Worm (Caenorhabditis elegans) whole organism, L1 larva: ENCODE data around the gene Y39A3CL.4.

Experiments used
- C04F5.9 ChIP-seq: sonication (generic microtip); optimal IDR thresholded peaks from 2 replicates; lab custom pipeline; 2016; ENCODE audit warnings: missing genetic modification characterization, missing compliant biosample characterization
- C34B4.2 ChIP-seq: sonication (generic microtip); optimal IDR thresholded peaks from 2 replicates; lab custom pipeline; 2017; ENCODE audit warnings: mild to moderate bottlenecking, missing genetic modification characterization, missing compliant biosample characterization
- Y116A8C.19 ChIP-seq: sonication (generic microtip); optimal IDR thresholded peaks from 2 replicates; lab custom pipeline; 2016; ENCODE audit warnings: missing compliant biosample characterization, missing genetic modification characterization, borderline replicate concordance
- alr-1 ChIP-seq: fragments of 200-800 bp; sonication (Bioruptor generic); optimal IDR thresholded peaks from 2 replicates; lab custom pipeline; 2018; ENCODE audit warnings: borderline replicate concordance, mild to moderate bottlenecking, missing genetic modification characterization, missing compliant biosample characterization
- aly-2 ChIP-seq: fragments of 150-350 bp; optimal IDR thresholded peaks from 2 replicates; lab custom pipeline; 2014; ENCODE audit warnings: missing biosample characterization, missing genetic modification characterization
- blmp-1 ChIP-seq: fragments of 150-350 bp; optimal IDR thresholded peaks from 2 replicates; lab custom pipeline; 2014; ENCODE audit warnings: missing biosample characterization, missing genetic modification characterization
- ceh-63 ChIP-seq: fragments of 200-800 bp; sonication (Bioruptor generic); optimal IDR thresholded peaks from 2 replicates; lab custom pipeline; 2018; ENCODE audit warnings: mild to moderate bottlenecking, missing genetic modification characterization, missing compliant biosample characterization
- ceh-8 ChIP-seq: fragments of 200-800 bp; sonication (Bioruptor generic); optimal IDR thresholded peaks from 2 replicates; lab custom pipeline; 2018; ENCODE audit warnings: mild to moderate bottlenecking, missing genetic modification characterization, moderate library complexity, missing compliant biosample characterization
- ceh-82 ChIP-seq, 3 experiments: fragments of 150-350 bp in 1 of 3; sonication (generic microtip) in 2 of 3; optimal IDR thresholded peaks; 2 replicates each; lab custom pipeline; 2014 to 2017; ENCODE audit warnings: missing biosample characterization in 3 of 3, missing genetic modification characterization in 3 of 3
- ceh-88 ChIP-seq: fragments of 200-800 bp; sonication (Bioruptor generic); IDR thresholded peaks from 2 replicates; pipeline ENCODE4 v1.3.6; 2022; ENCODE audit warnings: missing genetic modification characterization, missing compliant biosample characterization
- efl-3 ChIP-seq: fragments of 200-800 bp; sonication (Bioruptor generic); optimal IDR thresholded peaks from 2 replicates; lab custom pipeline; 2018; ENCODE audit warnings: mild to moderate bottlenecking, missing genetic modification characterization, missing compliant biosample characterization
- egl-13 ChIP-seq: sonication (generic microtip); optimal IDR thresholded peaks from 2 replicates; lab custom pipeline; 2016; ENCODE audit warnings: missing genotype, missing genetic modification reagents, missing genetic modification characterization, missing compliant biosample characterization
- egl-27 ChIP-seq, 2 experiments: fragments of 150-350 bp in 1 of 2; sonication (generic microtip); optimal IDR thresholded peaks; 3 replicates each; lab custom pipeline; 2017 to 2018; ENCODE audit warnings: missing biosample characterization in 2 of 2, missing genetic modification characterization in 2 of 2, missing genetic modification reagents in 2 of 2
- elt-2 ChIP-seq: sonication (generic microtip); optimal IDR thresholded peaks from 2 replicates; lab custom pipeline; 2016; ENCODE audit warnings: missing genetic modification characterization, mild to moderate bottlenecking, inconsistent platforms, missing compliant biosample characterization, missing genetic modification reagents
- elt-3 ChIP-seq, 6 experiments: fragments of 150-350 bp in 1 of 6; sonication (generic microtip); optimal IDR thresholded peaks; 2 replicates each; lab custom pipeline; 2017 to 2018; ENCODE audit warnings: missing biosample characterization in 6 of 6, missing genetic modification characterization in 6 of 6, inconsistent platforms in 1 of 6
- ets-5 ChIP-seq: fragments of 200-800 bp; sonication (Bioruptor generic); IDR thresholded peaks from 2 replicates; pipeline ENCODE4 v1.3.6; 2022; ENCODE audit warnings: missing genetic modification characterization, missing compliant biosample characterization
- fkh-10 ChIP-seq: sonication (generic microtip); optimal IDR thresholded peaks from 2 replicates; lab custom pipeline; 2017; ENCODE audit warnings: missing biosample characterization, missing genetic modification reagents, missing genetic modification characterization
- fkh-4 ChIP-seq: sonication (generic microtip); optimal IDR thresholded peaks from 2 replicates; lab custom pipeline; 2016; ENCODE audit warnings: missing compliant biosample characterization, missing genetic modification characterization, borderline replicate concordance
- fos-1 ChIP-seq: fragments of 150-350 bp; optimal IDR thresholded peaks from 2 replicates; lab custom pipeline; 2014; ENCODE audit warnings: missing biosample characterization, missing genetic modification characterization
- grh-1 ChIP-seq: fragments of 200-800 bp; sonication (Bioruptor generic); IDR thresholded peaks from 2 replicates; pipeline ENCODE4 v1.3.6; 2022; ENCODE audit warnings: missing genetic modification reagents, missing genetic modification characterization, missing compliant biosample characterization
- hlh-17 ChIP-seq: fragments of 200-800 bp; sonication (Bioruptor generic); optimal IDR thresholded peaks from 2 replicates; lab custom pipeline; 2018; ENCODE audit warnings: missing genetic modification characterization, mild to moderate bottlenecking, missing compliant biosample characterization, moderate library complexity, borderline replicate concordance
- hpl-2 ChIP-seq: fragments of 150-350 bp; optimal IDR thresholded peaks from 2 replicates; lab custom pipeline; 2014; ENCODE audit warnings: missing biosample characterization, missing genetic modification reagents, missing genetic modification characterization
- jun-1 ChIP-seq: fragments of 150-350 bp; optimal IDR thresholded peaks from 2 replicates; lab custom pipeline; 2014; ENCODE audit warnings: missing biosample characterization, missing genetic modification reagents, missing genetic modification characterization
- lin-13 ChIP-seq: fragments of 150-350 bp; optimal IDR thresholded peaks from 2 replicates; lab custom pipeline; 2014; ENCODE audit warnings: missing biosample characterization, missing genetic modification reagents, missing genetic modification characterization
- lin-35 ChIP-seq, 2 experiments: fragments of 150-350 bp; optimal IDR thresholded peaks; 2 replicates each; lab custom pipeline; 2014; ENCODE audit warnings: missing biosample characterization in 2 of 2, missing genetic modification characterization in 2 of 2, missing genetic modification reagents in 2 of 2
- lin-39 ChIP-seq: fragments of 150-350 bp; optimal IDR thresholded peaks from 2 replicates; lab custom pipeline; 2014; ENCODE audit warnings: missing biosample characterization, missing genetic modification reagents, missing genetic modification characterization
- mdl-1 ChIP-seq, 2 experiments: fragments of 150-350 bp; optimal IDR thresholded peaks; 2 replicates each; lab custom pipeline; 2014 to 2017; ENCODE audit warnings: missing biosample characterization in 2 of 2, missing genetic modification characterization in 2 of 2, inconsistent platforms in 1 of 2
- mef-2 ChIP-seq: fragments of 150-350 bp; optimal IDR thresholded peaks from 2 replicates; lab custom pipeline; 2014; ENCODE audit warnings: missing biosample characterization, missing genetic modification characterization
- nhr-11 ChIP-seq: fragments of 150-350 bp; optimal IDR thresholded peaks from 2 replicates; lab custom pipeline; 2014; ENCODE audit warnings: missing biosample characterization, missing genetic modification characterization
- nhr-12 ChIP-seq: sonication (generic microtip); optimal IDR thresholded peaks from 2 replicates; lab custom pipeline; 2017; ENCODE audit warnings: missing biosample characterization, missing genetic modification characterization
- nhr-84 ChIP-seq: sonication (generic microtip); optimal IDR thresholded peaks from 2 replicates; lab custom pipeline; 2017; ENCODE audit warnings: missing biosample characterization, missing genetic modification characterization
- nhr-85 ChIP-seq: sonication (generic microtip); peaks from one replicate; lab custom pipeline; 2016; ENCODE audit warnings: missing genetic modification characterization, inconsistent platforms, missing compliant biosample characterization
- nhr-90 ChIP-seq: sonication (generic microtip); optimal IDR thresholded peaks from 2 replicates; lab custom pipeline; 2016; ENCODE audit warnings: mild to moderate bottlenecking, missing genetic modification characterization, missing compliant biosample characterization; ENCODE audit not compliant: poor library complexity
- pag-3 ChIP-seq: sonication (generic microtip); optimal IDR thresholded peaks from 2 replicates; lab custom pipeline; 2017; ENCODE audit warnings: missing genetic modification characterization, mild to moderate bottlenecking, missing compliant biosample characterization, antibody characterized with exemption, borderline replicate concordance; ENCODE audit not compliant: insufficient read depth
- pax-3 ChIP-seq: fragments of 200-800 bp; sonication (Bioruptor generic); optimal IDR thresholded peaks from 2 replicates; lab custom pipeline; 2018; ENCODE audit warnings: mild to moderate bottlenecking, missing genetic modification characterization, moderate library complexity, missing compliant biosample characterization
- pqm-1 ChIP-seq: sonication (generic microtip); optimal IDR thresholded peaks from 3 replicates; lab custom pipeline; 2017; ENCODE audit warnings: missing biosample characterization, missing genetic modification characterization
- rnt-1 ChIP-seq: sonication (generic microtip); optimal IDR thresholded peaks from 2 replicates; lab custom pipeline; 2016; ENCODE audit warnings: mild to moderate bottlenecking, missing genetic modification characterization, moderate library complexity, missing compliant biosample characterization
- snpc-4 ChIP-seq: fragments of 150-350 bp; optimal IDR thresholded peaks from 2 replicates; lab custom pipeline; 2014; ENCODE audit warnings: missing biosample characterization, missing genetic modification characterization
- sox-4 ChIP-seq: sonication (generic microtip); optimal IDR thresholded peaks from 2 replicates; lab custom pipeline; 2016; ENCODE audit warnings: missing genetic modification characterization, missing compliant biosample characterization
- sptf-1 ChIP-seq: fragments of 150-350 bp; optimal IDR thresholded peaks from 2 replicates; lab custom pipeline; 2014; ENCODE audit warnings: missing biosample characterization, missing genetic modification characterization
- swsn-7 ChIP-seq: sonication (generic microtip); optimal IDR thresholded peaks from 2 replicates; lab custom pipeline; 2016; ENCODE audit warnings: missing genetic modification characterization, missing compliant biosample characterization
- tbx-2 ChIP-seq: sonication (generic microtip); optimal IDR thresholded peaks from 2 replicates; lab custom pipeline; 2016; ENCODE audit warnings: missing genetic modification characterization, missing compliant biosample characterization
- tlp-1 ChIP-seq: fragments of 150-350 bp; optimal IDR thresholded peaks from 2 replicates; lab custom pipeline; 2014; ENCODE audit warnings: missing biosample characterization, missing genetic modification characterization
- unc-130 ChIP-seq: fragments of 150-350 bp; optimal IDR thresholded peaks from 2 replicates; lab custom pipeline; 2017; ENCODE audit warnings: missing biosample characterization, missing genetic modification characterization, inconsistent platforms
- unc-62 ChIP-seq: fragments of 150-350 bp; optimal IDR thresholded peaks from 2 replicates; lab custom pipeline; 2014; ENCODE audit warnings: missing biosample characterization, missing genetic modification reagents, missing genetic modification characterization
- unc-86 ChIP-seq: sonication (generic microtip); optimal IDR thresholded peaks from 2 replicates; lab custom pipeline; 2016; ENCODE audit warnings: missing genetic modification characterization, missing compliant biosample characterization
- zag-1 ChIP-seq: fragments of 150-350 bp; optimal IDR thresholded peaks from 2 replicates; lab custom pipeline; 2014; ENCODE audit warnings: missing biosample characterization, missing genetic modification characterization
- ztf-11 ChIP-seq, 2 experiments: sonication (generic microtip); optimal IDR thresholded peaks; 2 replicates each; lab custom pipeline; 2016 to 2017; ENCODE audit warnings: missing genetic modification characterization in 2 of 2, missing biosample characterization in 1 of 2, missing compliant biosample characterization in 1 of 2
- ztf-4 ChIP-seq: fragments of 150-350 bp; optimal IDR thresholded peaks from 2 replicates; lab custom pipeline; 2014; ENCODE audit warnings: missing biosample characterization, missing genetic modification characterization

Y39A3CL.4 gene

DNA sequence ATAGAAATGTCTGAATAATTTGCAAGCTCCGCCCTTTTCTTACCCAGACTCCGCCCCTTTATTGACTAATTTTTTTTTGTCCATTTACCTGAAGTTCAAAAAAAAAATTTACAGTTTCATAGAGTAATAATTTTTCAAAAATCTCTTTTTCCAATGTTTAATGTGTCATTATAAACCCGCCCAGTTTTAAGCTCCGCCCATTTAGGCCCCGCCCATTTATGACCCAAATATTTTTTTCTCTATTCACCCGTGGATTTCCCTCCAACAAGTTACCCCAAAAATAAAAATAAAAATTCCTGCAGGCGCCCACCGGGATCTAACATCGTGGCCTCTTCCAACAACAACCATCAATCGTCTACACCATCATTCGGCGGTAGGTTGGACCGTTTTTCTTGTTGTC lies 10.2 kb upstream of the Y39A3CL.4 start, which contains the start of gene rimb-1:
Gene rimb-1, plus strand, starts transcription at position 301 of the 400 bp plus-strand sequence.
- TF ChIP-seq egl-13 (tag; lab: Kevin White, UChicago) (no peak), sptf-1 (tag; lab: Kevin White, UChicago) (no peak), pag-3 (tag; lab: Kevin White, UChicago) (no peak), jun-1 (tag; lab: Kevin White, UChicago) (no peak), nhr-11 (tag; lab: Kevin White, UChicago) (no peak), mdl-1 (tag; optimal IDR thresholded peaks at IDR 0.05; lab: Kevin White, UChicago) (no peak), C04F5.9 (tag; lab: Kevin White, UChicago) (no peak), hpl-2 (GFP tag; lab: Kevin White, UChicago) (no peak), C34B4.2 (no peak), egl-27 (tag; optimal IDR thresholded peaks at IDR 0.05; lab: Kevin White, UChicago) (no peak), ceh-63 (GFP tag; lab: Kevin White, UChicago) (no peak), hlh-17 (GFP tag; lab: Kevin White, UChicago) (no peak), fkh-10 (GFP tag; lab: Kevin White, UChicago) (no peak), alr-1 (tag; lab: Kevin White, UChicago) (no peak), grh-1 (GFP tag; lab: Robert Waterston, UW) (no peak)
- TF ChIP-seq, all 84 proteins: peak for 0

DNA sequence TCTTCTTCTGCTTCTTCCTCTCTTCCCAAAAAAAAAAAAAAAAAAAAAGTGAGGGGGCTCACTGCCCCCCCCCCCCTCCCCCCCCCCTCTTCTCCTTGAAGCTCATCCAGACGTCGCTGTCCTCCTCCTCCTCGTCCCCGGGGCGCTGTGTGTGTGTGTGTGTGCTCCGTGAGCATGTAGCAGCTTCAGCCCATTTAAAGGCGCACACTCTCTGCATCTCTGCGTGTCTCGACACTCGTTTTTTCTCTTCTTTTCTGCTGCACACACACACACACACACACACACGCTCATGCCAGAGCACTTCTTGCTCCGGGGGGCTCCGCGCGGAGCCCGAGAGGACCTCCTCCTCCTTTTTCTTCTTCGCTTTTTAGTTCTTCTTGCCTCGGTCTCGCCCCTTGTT lies 7.9 kb upstream of the Y39A3CL.4 start:
- TF ChIP-seq elt-2 (tag; lab: Kevin White, UChicago) = no peak
- TF ChIP-seq ceh-8 = peak; percentile 65
- TF ChIP-seq tbx-2 (tag; lab: Kevin White, UChicago) = peak; percentile 34
- TF ChIP-seq jun-1 (tag; lab: Kevin White, UChicago) = no peak
- TF ChIP-seq C34B4.2 = no peak
- TF ChIP-seq mdl-1 (tag; optimal IDR thresholded peaks at IDR 0.05; lab: Kevin White, UChicago) = no peak
- TF ChIP-seq lin-35 (GFP tag; optimal IDR thresholded peaks at IDR 0.05; lab: Kevin White, UChicago) = peak in 1 of 2 experiments; percentile 52
- TF ChIP-seq swsn-7 (tag; lab: Kevin White, UChicago) = peak; percentile 51
- TF ChIP-seq blmp-1 (tag; lab: Kevin White, UChicago) = no peak
- no peak for TF ChIP-seq sptf-1 (tag; lab: Kevin White, UChicago)
- TF ChIP-seq elt-3 (tag; optimal IDR thresholded peaks at IDR 0.05; lab: Kevin White, UChicago) = no peak
- TF ChIP-seq fos-1 = no peak
- TF ChIP-seq pqm-1 = no peak
- no peak for TF ChIP-seq unc-62 (GFP tag; lab: Kevin White, UChicago)
- no peak for TF ChIP-seq ztf-4
- no peak for TF ChIP-seq ztf-11 (tag; optimal IDR thresholded peaks at IDR 0.05; lab: Kevin White, UChicago)
- TF ChIP-seq nhr-90 (tag; lab: Kevin White, UChicago) = no peak
- no peak for TF ChIP-seq sox-4 (tag; lab: Kevin White, UChicago)
- no peak for TF ChIP-seq pax-3 (tag; lab: Kevin White, UChicago)
- peak; percentile 53 for TF ChIP-seq fkh-10 (GFP tag; lab: Kevin White, UChicago)
- peak in 2 of 3 experiments; percentile 47 to 91 for TF ChIP-seq ceh-82 (tag; optimal IDR thresholded peaks at IDR 0.05; lab: Kevin White, UChicago)
- TF ChIP-seq nhr-12 (tag; lab: Kevin White, UChicago) = no peak
- no peak for TF ChIP-seq ets-5 (GFP tag; lab: Robert Waterston, UW)
- no peak for TF ChIP-seq lin-39 (tag; lab: Kevin White, UChicago)
- no peak for TF ChIP-seq nhr-84 (tag; lab: Kevin White, UChicago)
- TF ChIP-seq snpc-4 (tag; lab: Kevin White, UChicago) = no peak
- TF ChIP-seq fkh-4 (tag; lab: Kevin White, UChicago) = no peak
- no peak for TF ChIP-seq hpl-2 (GFP tag; lab: Kevin White, UChicago)
- TF ChIP-seq unc-130 (tag; lab: Kevin White, UChicago) = no peak
- TF ChIP-seq lin-13 = peak; percentile 27
- no peak for TF ChIP-seq nhr-11 (tag; lab: Kevin White, UChicago)
- TF ChIP-seq rnt-1 (tag; lab: Kevin White, UChicago) = no peak
- TF ChIP-seq aly-2 (tag; lab: Kevin White, UChicago) = no peak
- peak; percentile 76 for TF ChIP-seq unc-86 (tag; lab: Kevin White, UChicago)
- TF ChIP-seq egl-27 (tag; optimal IDR thresholded peaks at IDR 0.05; lab: Kevin White, UChicago) = no peak
- TF ChIP-seq zag-1 = peak; percentile 4
- TF ChIP-seq pag-3 (tag; lab: Kevin White, UChicago) = no peak
- TF ChIP-seq nhr-85 (tag; lab: Kevin White, UChicago) = peak; percentile 2
- TF ChIP-seq ceh-88 (GFP tag; lab: Robert Waterston, UW) = no peak
- no peak for TF ChIP-seq tlp-1
- no peak for TF ChIP-seq efl-3 (GFP tag; lab: Kevin White, UChicago)
- no peak for TF ChIP-seq mef-2 (tag; lab: Kevin White, UChicago)
- TF ChIP-seq Y116A8C.19 = no peak
